Worm (Caenorhabditis elegans) whole organism, L3 larva: ENCODE measurements around the gene F30H5.5.
A peak's percentile ranks its signal among the peaks of the same experiment; 100 is the strongest.

Source experiments
- R02D3.7 ChIP-seq: fragments of 150-350 bp; optimal IDR thresholded peaks from 2 replicates; lab custom pipeline; 2014; ENCODE audit warnings: missing biosample characterization, missing genetic modification characterization
- ZK546.5 ChIP-seq: sonication (generic microtip); optimal IDR thresholded peaks from 2 replicates; lab custom pipeline; 2017; ENCODE audit warnings: missing biosample characterization, missing genetic modification characterization
- aly-2 ChIP-seq: fragments of 150-350 bp; optimal IDR thresholded peaks from 2 replicates; lab custom pipeline; 2014; ENCODE audit warnings: missing biosample characterization, missing genetic modification characterization
- ama-1 ChIP-seq: fragments of 150-350 bp; optimal IDR thresholded peaks from 2 replicates; lab custom pipeline; 2018
- ceh-28 ChIP-seq: fragments of 150-350 bp; optimal IDR thresholded peaks from 2 replicates; lab custom pipeline; 2014; ENCODE audit warnings: missing biosample characterization, missing genetic modification reagents, missing genetic modification characterization
- ceh-82 ChIP-seq: fragments of 150-350 bp; optimal IDR thresholded peaks from 2 replicates; lab custom pipeline; 2014; ENCODE audit warnings: missing biosample characterization, missing genetic modification characterization
- daf-12 ChIP-seq: fragments of 150-350 bp; optimal IDR thresholded peaks from 2 replicates; lab custom pipeline; 2014; ENCODE audit warnings: missing biosample characterization, missing genetic modification reagents, missing genetic modification characterization
- egl-27 ChIP-seq: sonication (generic microtip); optimal IDR thresholded peaks from 4 replicates; lab custom pipeline; 2017; ENCODE audit warnings: missing biosample characterization, missing genetic modification reagents, missing genetic modification characterization
- elt-2 ChIP-seq: sonication (generic microtip); optimal IDR thresholded peaks from 2 replicates; lab custom pipeline; 2016; ENCODE audit warnings: missing genetic modification reagents, mild to moderate bottlenecking, missing genetic modification characterization, missing compliant biosample characterization
- elt-3 ChIP-seq, 3 experiments: fragments of 150-350 bp in 1 of 3; sonication (generic microtip) in 2 of 3; optimal IDR thresholded peaks; 2 replicates in 2 of 3; 4 replicates in 1 of 3; lab custom pipeline; 2014 to 2017; ENCODE audit warnings: missing biosample characterization in 3 of 3, missing genetic modification characterization in 3 of 3
- eor-1 ChIP-seq, 2 experiments: fragments of 150-350 bp; optimal IDR thresholded peaks; 2 replicates each; lab custom pipeline; 2014 to 2018; ENCODE audit warnings: missing biosample characterization in 2 of 2, missing genetic modification characterization in 2 of 2
- fkh-10 ChIP-seq: sonication (generic microtip); optimal IDR thresholded peaks from 2 replicates; lab custom pipeline; 2017; ENCODE audit warnings: missing biosample characterization, missing genetic modification reagents, missing genetic modification characterization
- fkh-2 ChIP-seq: fragments of 150-350 bp; optimal IDR thresholded peaks from 2 replicates; lab custom pipeline; 2014; ENCODE audit warnings: missing biosample characterization, missing genetic modification reagents, missing genetic modification characterization
- fos-1 ChIP-seq: fragments of 150-350 bp; optimal IDR thresholded peaks from 2 replicates; lab custom pipeline; 2014; ENCODE audit warnings: missing biosample characterization, missing genetic modification characterization
- hmg-11 ChIP-seq: sonication (generic microtip); optimal IDR thresholded peaks from 2 replicates; lab custom pipeline; 2016; ENCODE audit warnings: missing genetic modification characterization, missing compliant biosample characterization
- jun-1 ChIP-seq: fragments of 150-350 bp; optimal IDR thresholded peaks from 2 replicates; lab custom pipeline; 2014; ENCODE audit warnings: missing biosample characterization, missing genetic modification reagents, missing genetic modification characterization
- lin-15B ChIP-seq: fragments of 150-350 bp; optimal IDR thresholded peaks from 2 replicates; lab custom pipeline; 2014; ENCODE audit warnings: missing biosample characterization, missing genetic modification characterization
- lin-39 ChIP-seq: fragments of 150-350 bp; optimal IDR thresholded peaks from 2 replicates; lab custom pipeline; 2018; ENCODE audit warnings: missing biosample characterization, missing genetic modification reagents, missing genetic modification characterization
- mdl-1 ChIP-seq: fragments of 150-350 bp; optimal IDR thresholded peaks from 2 replicates; lab custom pipeline; 2014; ENCODE audit warnings: missing biosample characterization, missing genetic modification characterization
- mml-1 ChIP-seq: fragments of 150-350 bp; sonication (generic microtip); optimal IDR thresholded peaks from 3 replicates; lab custom pipeline; 2014; ENCODE audit warnings: missing biosample characterization, missing genetic modification characterization
- nfya-1 ChIP-seq: sonication (generic microtip); optimal IDR thresholded peaks from 2 replicates; lab custom pipeline; 2017; ENCODE audit warnings: missing genetic modification characterization, mild to moderate bottlenecking, missing compliant biosample characterization, antibody characterized with exemption, moderate library complexity; ENCODE audit not compliant: insufficient read depth
- nhr-23 ChIP-seq: fragments of 150-350 bp; optimal IDR thresholded peaks from 2 replicates; lab custom pipeline; 2014; ENCODE audit warnings: missing biosample characterization, missing genetic modification reagents, missing genetic modification characterization
- nhr-237 ChIP-seq: fragments of 150-350 bp; optimal IDR thresholded peaks from 2 replicates; lab custom pipeline; 2014; ENCODE audit warnings: missing biosample characterization, missing genetic modification characterization
- nhr-25 ChIP-seq: sonication (generic microtip); optimal IDR thresholded peaks from 2 replicates; lab custom pipeline; 2017; ENCODE audit warnings: missing biosample characterization, missing genetic modification characterization
- nhr-67 ChIP-seq: fragments of 150-350 bp; optimal IDR thresholded peaks from 2 replicates; lab custom pipeline; 2014; ENCODE audit warnings: missing biosample characterization, missing genetic modification characterization
- nhr-77 ChIP-seq: fragments of 150-350 bp; optimal IDR thresholded peaks from 2 replicates; lab custom pipeline; 2014; ENCODE audit warnings: missing biosample characterization, missing genetic modification characterization
- pha-4 ChIP-seq: fragments of 150-350 bp; optimal IDR thresholded peaks from 2 replicates; lab custom pipeline; 2014; ENCODE audit warnings: missing biosample characterization, missing genetic modification reagents, missing genetic modification characterization
- skn-1 ChIP-seq: fragments of 150-350 bp; optimal IDR thresholded peaks from 2 replicates; lab custom pipeline; 2014; ENCODE audit warnings: missing biosample characterization, missing genetic modification characterization
- snpc-4 ChIP-seq: fragments of 150-350 bp; optimal IDR thresholded peaks from 2 replicates; lab custom pipeline; 2014; ENCODE audit warnings: missing biosample characterization, missing genetic modification characterization
- tbx-2 ChIP-seq: sonication (generic microtip); optimal IDR thresholded peaks from 2 replicates; lab custom pipeline; 2016; ENCODE audit warnings: mild to moderate bottlenecking, missing genetic modification characterization, missing compliant biosample characterization
- unc-39 ChIP-seq: sonication (generic microtip); optimal IDR thresholded peaks from 4 replicates; lab custom pipeline; 2017; ENCODE audit warnings: missing biosample characterization, missing genetic modification characterization
- zag-1 ChIP-seq: fragments of 150-350 bp; optimal IDR thresholded peaks from 2 replicates; lab custom pipeline; 2014; ENCODE audit warnings: missing biosample characterization, missing genetic modification characterization
- ztf-4 ChIP-seq: fragments of 150-350 bp; optimal IDR thresholded peaks from 2 replicates; lab custom pipeline; 2014; ENCODE audit warnings: missing biosample characterization, missing genetic modification characterization

The F30H5.5 gene

DNA sequence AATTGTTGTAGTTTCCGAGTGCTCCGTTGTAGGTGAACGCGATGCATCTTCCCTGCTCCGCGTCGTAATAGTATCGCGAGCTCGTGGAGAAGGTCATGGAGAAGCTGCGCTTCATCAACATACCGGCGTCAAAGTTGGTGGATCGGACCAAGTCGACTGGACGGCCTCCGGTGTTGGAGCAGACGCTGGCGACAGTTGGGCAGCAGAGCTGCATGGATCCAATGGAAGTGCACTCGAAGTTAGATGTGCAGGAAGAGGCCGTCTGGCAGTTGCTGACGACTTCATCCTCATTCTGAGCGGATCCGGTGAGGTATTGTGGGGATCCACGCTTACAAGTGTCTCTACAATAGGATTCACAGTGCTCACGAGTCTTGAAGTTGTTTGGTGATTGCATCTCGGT, 20.5 kb downstream of the F30H5.5 start:
- no peak for TF ChIP-seq eor-1 (tag; optimal IDR thresholded peaks at IDR 0.05; lab: Kevin White, UChicago)
- no peak for TF ChIP-seq tbx-2 (tag; lab: Kevin White, UChicago)

DNA sequence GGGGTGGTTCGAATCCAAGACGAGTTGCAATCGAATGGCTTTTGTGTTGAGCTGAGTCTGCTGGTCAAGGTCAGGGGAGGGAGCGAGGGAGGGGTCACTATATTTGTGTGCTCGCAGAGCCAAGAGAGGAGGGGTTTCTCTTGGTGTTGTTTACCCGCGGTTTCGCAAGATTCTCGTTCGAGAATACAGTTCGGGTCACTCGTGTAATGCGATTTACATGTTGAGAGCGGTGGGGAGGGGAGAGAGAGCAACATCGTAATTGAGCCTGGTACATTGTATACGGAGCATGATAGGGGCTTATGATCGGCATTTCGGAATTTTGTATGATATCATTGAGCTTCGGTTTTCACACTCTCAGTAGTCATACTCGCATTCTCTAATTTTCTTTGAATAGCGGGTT, 23.6 kb downstream of the F30H5.5 start, which contains the start of gene F30H5.3:
Gene F30H5.3 (minus strand): TSS at position 101 of the 400 bp plus-strand sequence.
- TF ChIP-seq mml-1 (tag; lab: Kevin White, UChicago) = no peak
- no peak for TF ChIP-seq aly-2
- TF ChIP-seq jun-1 (tag; lab: Kevin White, UChicago) = no peak
- TF ChIP-seq nhr-23 = no peak
- TF ChIP-seq ceh-82 (tag; lab: Kevin White, UChicago) = no peak
- no peak for TF ChIP-seq mdl-1 (tag; lab: Kevin White, UChicago)
- TF ChIP-seq R02D3.7 = no peak
- TF ChIP-seq fkh-2 = no peak
- no peak for TF ChIP-seq elt-2 (tag; lab: Kevin White, UChicago)
- no peak for TF ChIP-seq ama-1 (lab: Kevin White, UChicago)
- no peak for TF ChIP-seq nfya-1 (tag; lab: Kevin White, UChicago)
- TF ChIP-seq nhr-237 (tag; lab: Kevin White, UChicago) = no peak
- no peak for TF ChIP-seq snpc-4 (tag; lab: Kevin White, UChicago)
- no peak for TF ChIP-seq zag-1 (tag; lab: Kevin White, UChicago)
- TF ChIP-seq lin-15B (tag; lab: Kevin White, UChicago) = no peak
- no peak for TF ChIP-seq tbx-2 (tag; lab: Kevin White, UChicago)
- no peak for TF ChIP-seq hmg-11 (tag; lab: Kevin White, UChicago)

DNA sequence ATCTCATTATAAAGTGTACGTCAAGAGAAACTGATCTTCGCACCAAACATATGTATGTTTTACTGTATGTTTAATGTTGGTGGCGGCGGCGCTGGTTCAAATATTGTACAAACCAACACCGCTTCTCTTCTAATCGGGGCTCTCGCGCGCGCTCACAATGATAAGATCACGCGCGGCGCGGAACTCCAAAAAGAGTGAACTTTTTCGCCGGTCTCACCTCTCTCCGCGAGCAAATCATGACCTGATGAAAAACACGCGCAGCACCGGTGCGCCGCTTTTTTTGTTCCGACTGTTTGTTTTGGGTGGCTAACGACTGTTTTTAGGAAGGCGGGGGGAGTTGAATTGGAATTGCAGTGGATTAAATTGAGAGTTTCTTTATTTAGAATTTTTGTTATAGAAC, 24.8 kb downstream of the F30H5.5 start:
- TF ChIP-seq mml-1 (tag; lab: Kevin White, UChicago) (no peak), nhr-237 (tag; lab: Kevin White, UChicago) (no peak), nhr-67 (tag; lab: Kevin White, UChicago) (no peak), egl-27 (tag; lab: Kevin White, UChicago) (no peak), jun-1 (tag; lab: Kevin White, UChicago) (no peak), R02D3.7 (no peak), pha-4 (tag; lab: Kevin White, UChicago) (peak; percentile 16)

DNA sequence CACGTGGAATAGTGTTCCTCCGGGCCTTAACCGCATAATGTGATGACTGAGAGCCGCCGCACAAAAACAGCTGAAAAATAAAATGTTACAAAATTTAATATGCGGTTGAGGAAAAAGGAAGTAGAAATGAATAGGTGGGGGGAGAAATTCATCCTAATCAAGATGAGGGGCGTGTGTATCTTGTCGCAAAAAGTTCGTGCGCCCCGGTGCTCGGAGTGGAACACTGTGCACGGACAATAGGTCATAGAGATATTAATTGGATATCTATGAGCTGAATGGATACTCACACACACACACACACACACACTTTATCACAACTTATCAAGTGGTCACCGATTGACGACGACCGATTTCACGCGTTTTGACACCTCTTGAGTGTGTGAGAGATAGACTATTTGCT, 35.4 kb downstream of the F30H5.5 start, which contains the start of gene T22F7.3:
Gene T22F7.3 (minus strand): TSS at position 101 of the 400 bp plus-strand sequence.
- TF ChIP-seq ceh-28 (tag; lab: Kevin White, UChicago) (no peak), mml-1 (tag; lab: Kevin White, UChicago) (no peak), daf-12 (tag; lab: Kevin White, UChicago) (no peak), unc-39 (tag; lab: Kevin White, UChicago) (no peak), nhr-25 (tag; lab: Kevin White, UChicago) (no peak), nhr-77 (no peak), fkh-10 (GFP tag; lab: Kevin White, UChicago) (no peak), lin-39 (tag; lab: Kevin White, UChicago) (no peak), skn-1 (tag; lab: Kevin White, UChicago) (no peak), nhr-67 (tag; lab: Kevin White, UChicago) (no peak), jun-1 (tag; lab: Kevin White, UChicago) (no peak), ZK546.5 (tag; lab: Kevin White, UChicago) (no peak), ceh-82 (tag; lab: Kevin White, UChicago) (no peak), tbx-2 (tag; lab: Kevin White, UChicago) (no peak), pha-4 (tag; lab: Kevin White, UChicago) (no peak)

DNA sequence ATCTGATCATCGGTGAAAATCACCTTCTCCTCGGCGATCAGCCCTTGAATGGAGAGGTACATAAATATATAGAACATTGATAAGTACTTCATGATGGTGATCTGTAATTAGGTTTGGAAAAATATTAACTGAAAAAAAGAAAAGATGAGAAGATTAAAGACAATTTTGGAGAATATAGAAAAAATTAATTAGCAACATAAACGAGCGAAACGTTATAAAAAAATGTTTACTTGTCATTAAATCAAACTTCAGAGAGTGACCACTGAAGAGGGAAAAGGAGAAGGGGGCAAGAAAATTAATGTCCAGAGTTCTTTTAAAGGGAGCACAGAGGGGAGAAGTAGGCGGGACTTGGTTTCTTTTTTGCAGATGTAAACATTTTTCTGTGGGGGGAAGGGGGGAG, 38.3 kb downstream of the F30H5.5 start, which contains the start of gene T22F7.4:
Gene T22F7.4 (minus strand): TSS at position 101 of the 400 bp plus-strand sequence.
- no peak for TF ChIP-seq mml-1 (tag; lab: Kevin White, UChicago)
- no peak for TF ChIP-seq nhr-25 (tag; lab: Kevin White, UChicago)
- TF ChIP-seq hmg-11 (tag; lab: Kevin White, UChicago) = no peak
- TF ChIP-seq ztf-4 (tag; lab: Kevin White, UChicago) = no peak
- no peak for TF ChIP-seq fos-1 (tag; lab: Kevin White, UChicago)

DNA sequence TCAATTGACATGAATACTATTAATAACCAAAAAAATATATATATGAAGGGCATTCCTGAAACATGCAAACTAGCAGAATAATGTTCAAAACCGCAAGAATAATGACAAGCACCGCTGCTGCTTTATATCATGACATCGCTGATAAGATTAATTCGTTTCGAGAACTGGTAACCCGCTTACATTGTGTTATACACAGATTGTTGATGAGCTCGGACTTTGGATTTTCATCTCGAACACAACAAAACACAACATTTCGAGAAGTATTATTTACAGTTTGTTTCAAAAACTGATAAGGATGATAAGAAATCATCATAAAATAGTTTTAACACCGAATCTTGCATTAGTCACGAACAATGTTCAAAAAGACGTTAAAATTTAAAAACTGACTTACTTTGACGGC, 42.3 kb downstream of the F30H5.5 start:
- TF ChIP-seq elt-3 (tag; optimal IDR thresholded peaks at IDR 0.05; lab: Kevin White, UChicago) = no peak
- TF ChIP-seq elt-2 (tag; lab: Kevin White, UChicago) = peak; percentile 58
